Worm (Caenorhabditis elegans) whole organism, early embryonic: ENCODE data around the gene F10G2.7.

Experiments
- ama-1 ChIP-seq: fragments of 150-350 bp; optimal IDR thresholded peaks from 2 replicates; lab custom pipeline; 2014
- sea-1 ChIP-seq: fragments of 200-800 bp; sonication (Bioruptor generic); conservative IDR thresholded peaks from 2 replicates; pipeline ENCODE4 v1.3.6; 2022; ENCODE audit warnings: missing genetic modification characterization, missing compliant biosample characterization

DNA sequence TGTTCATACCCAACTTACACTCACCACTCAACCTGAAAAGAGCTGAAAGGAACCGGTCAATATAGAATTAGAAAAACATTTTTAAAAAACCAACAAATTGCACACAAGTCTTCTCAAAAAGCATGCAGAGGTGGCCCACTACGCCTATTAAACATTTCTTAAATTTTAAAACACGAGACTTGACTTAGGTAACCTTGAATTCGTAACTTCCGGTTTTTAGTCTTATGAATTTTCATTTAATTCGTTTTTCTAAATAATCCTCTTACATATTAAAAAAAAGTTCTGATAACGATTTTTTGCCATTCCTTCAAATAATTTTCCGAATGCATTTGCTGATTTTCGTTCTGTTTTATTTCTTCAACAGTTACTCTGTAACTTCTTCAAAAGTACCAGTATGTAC lies 9.0 kb downstream of the F10G2.7 start, which contains the start of gene clec-7:
- no peak for TF ChIP-seq ama-1 (lab: Kevin White, UChicago)
- no peak for TF ChIP-seq sea-1 (GFP tag; lab: Robert Waterston, UW)
